Worm (Caenorhabditis elegans): ENCODE measurements around the gene pqe-1.

DNA sequence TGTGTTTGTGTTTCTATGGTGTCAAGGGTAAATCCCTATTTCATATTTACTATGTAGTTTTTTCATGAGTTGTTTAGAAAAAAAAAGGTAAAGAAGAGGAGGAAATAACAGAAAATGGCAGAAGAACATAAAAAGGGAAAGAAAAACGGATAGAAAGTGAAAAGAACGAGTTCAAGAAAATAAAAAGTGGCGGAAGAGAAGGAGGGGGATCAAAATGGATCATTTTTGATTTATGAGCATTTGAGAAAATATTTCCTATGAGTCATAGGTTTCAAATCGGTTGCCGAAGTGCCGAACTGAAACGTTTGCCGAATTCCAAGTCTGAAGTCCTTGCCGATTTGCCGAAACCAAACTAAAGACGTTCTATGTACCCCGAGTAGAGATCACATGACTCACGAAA lies 27.7 kb downstream of the pqe-1 start:
- TF ChIP-seq rpc-1 (optimal IDR thresholded peaks at IDR 0.05) = no peak
- TF ChIP-seq rpc-1 (tag; optimal IDR thresholded peaks at IDR 0.05) = no peak
- TF ChIP-seq lin-35 (GFP tag; optimal IDR thresholded peaks at IDR 0.05) = no peak
- no peak for TF ChIP-seq unc-130 (GFP tag; optimal IDR thresholded peaks at IDR 0.05)
- no peak for TF ChIP-seq aptf-3 (GFP tag; IDR thresholded peaks at IDR 0.05)

Measured in whole organism, young adult.